Fruit fly (Drosophila melanogaster): ENCODE data around the gene Tm2.

The Tm2 gene

DNA sequence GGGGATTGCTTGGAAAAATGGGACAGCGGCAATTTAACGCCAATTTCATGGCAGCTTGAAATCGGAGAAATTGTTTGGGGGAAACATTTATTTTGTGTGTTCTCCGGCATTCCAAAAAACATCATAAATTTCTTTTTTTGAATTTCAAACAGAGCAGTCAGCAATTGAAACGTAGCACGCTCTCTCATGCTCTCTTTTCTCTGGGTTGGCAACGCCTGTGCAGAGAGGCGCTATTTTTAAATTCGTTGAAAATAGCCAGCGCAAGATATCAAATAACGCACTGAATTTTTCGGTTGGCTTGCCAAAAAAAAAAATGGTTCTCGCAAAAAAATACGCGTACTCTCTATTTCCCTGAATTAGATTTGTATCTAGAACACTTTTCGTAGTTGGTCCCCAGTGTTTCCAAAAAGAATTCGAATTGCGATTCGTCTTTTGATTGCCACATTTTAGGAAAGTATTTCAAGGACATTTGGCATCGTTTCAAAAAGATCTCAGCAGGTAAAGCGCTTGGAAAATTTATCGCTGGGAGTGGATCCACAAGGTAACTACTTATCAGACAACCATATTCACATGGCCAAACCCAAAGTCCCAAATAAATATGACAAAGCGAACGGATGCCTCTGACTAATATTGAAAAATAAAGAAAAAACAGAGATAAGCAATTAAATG is 23.8 kb upstream of the Tm2 start (continued):
- TF ChIP-seq ac (GFP tag; optimal IDR thresholded peaks at IDR 0.05) (no peak), Spps (tag; optimal IDR thresholded peaks at IDR 0.05) (no peak), CkIIα-i1 (GFP tag; IDR thresholded peaks at IDR 0.05) (no peak), CG9437 (GFP tag; optimal IDR thresholded peaks at IDR 0.05) (no peak), cwo (GFP tag; optimal IDR thresholded peaks at IDR 0.05) (no peak), CG17328 (GFP tag; IDR thresholded peaks at IDR 0.05) (no peak), Tbp (GFP tag; optimal IDR thresholded peaks at IDR 0.05) (no peak), CG14710 (tag; optimal IDR thresholded peaks at IDR 0.05) (peak; percentile 30), D19B (GFP tag; optimal IDR thresholded peaks at IDR 0.05) (no peak), CG11247 (GFP tag; IDR thresholded peaks at IDR 0.05) (no peak), HLH54F (GFP tag; optimal IDR thresholded peaks at IDR 0.05) (no peak), Dad (GFP tag; optimal IDR thresholded peaks at IDR 0.05) (no peak), nmo (GFP tag; optimal IDR thresholded peaks at IDR 0.05) (peak; percentile 21), CG13296 (GFP tag; optimal IDR thresholded peaks at IDR 0.05) (no peak), Hr78 (GFP tag; optimal IDR thresholded peaks at IDR 0.05) (no peak), CG5180 (GFP tag; optimal IDR thresholded peaks at IDR 0.05) (no peak), her (GFP tag; optimal IDR thresholded peaks at IDR 0.05) (no peak), CG15514 (GFP tag; optimal IDR thresholded peaks at IDR 0.05) (peak; percentile 43), fd64A (GFP tag; optimal IDR thresholded peaks at IDR 0.05) (no peak), CG2875 (GFP tag; optimal IDR thresholded peaks at IDR 0.05) (no peak), CG1832 (GFP tag; optimal IDR thresholded peaks at IDR 0.05) (no peak), CG8765 (GFP tag; IDR thresholded peaks at IDR 0.05) (no peak), ttk (GFP tag; IDR thresholded peaks at IDR 0.05) (no peak), da (GFP tag; optimal IDR thresholded peaks at IDR 0.05) (no peak), lola (GFP tag; optimal IDR thresholded peaks at IDR 0.05) (no peak), Fer1 (GFP tag; optimal IDR thresholded peaks at IDR 0.05) (no peak), Elba2 (GFP tag; optimal IDR thresholded peaks at IDR 0.05) (no peak), wdn (GFP tag; IDR thresholded peaks at IDR 0.05) (no peak), CG11093 (GFP tag; IDR thresholded peaks at IDR 0.05) (no peak), maf-S (GFP tag; optimal IDR thresholded peaks at IDR 0.05) (no peak), mam (GFP tag; optimal IDR thresholded peaks at IDR 0.05) (no peak), CG17186 (GFP tag; optimal IDR thresholded peaks at IDR 0.05) (no peak), Med (GFP tag) (peak; percentile 70), CG10565 (GFP tag; optimal IDR thresholded peaks at IDR 0.05) (no peak), CG9932 (GFP tag; IDR thresholded peaks at IDR 0.05) (no peak), dan (GFP tag; IDR thresholded peaks at IDR 0.05) (no peak), exex (tag; optimal IDR thresholded peaks at IDR 0.05) (peak; percentile 45), Asciz (GFP tag; optimal IDR thresholded peaks at IDR 0.05) (no peak), Chrac-16 (GFP tag; optimal IDR thresholded peaks at IDR 0.05) (no peak), CG2712 (tag; optimal IDR thresholded peaks at IDR 0.05) (peak; percentile 21), lmd (GFP tag; IDR thresholded peaks at IDR 0.05) (no peak), pho (GFP tag; optimal IDR thresholded peaks at IDR 0.05) (no peak), CG8924 (tag; optimal IDR thresholded peaks at IDR 0.05) (no peak), esg (GFP tag; conservative IDR thresholded peaks at IDR 0.05) (no peak), ATbp (GFP tag; optimal IDR thresholded peaks at IDR 0.05) (no peak), CG2129 (GFP tag; IDR thresholded peaks at IDR 0.05; ENCODE audit: partially characterized antibody) (no peak), CG12391 (tag; optimal IDR thresholded peaks at IDR 0.05) (no peak), CG14050 (GFP tag; IDR thresholded peaks at IDR 0.05) (no peak), Lpt (GFP tag; optimal IDR thresholded peaks at IDR 0.05) (no peak), CG10147 (GFP tag; optimal IDR thresholded peaks at IDR 0.05) (no peak)
